Fruit fly (Drosophila melanogaster): ENCODE results near the gene Afti.

Gene Afti

dm6 chr3R:14285059-14285953 lies 41.2 kb downstream of the Afti start (continued):
- TF ChIP-seq Opbp (GFP tag; IDR thresholded peaks at IDR 0.05; ENCODE audit: partially characterized antibody) (no peak), pum (GFP tag; optimal IDR thresholded peaks at IDR 0.05) (no peak), luna (GFP tag; optimal IDR thresholded peaks at IDR 0.05) (no peak), CG16815 (GFP tag; optimal IDR thresholded peaks at IDR 0.05) (no peak), CG8944 (GFP tag; optimal IDR thresholded peaks at IDR 0.05) (no peak), B-H1 (GFP tag; IDR thresholded peaks at IDR 0.05) (no peak), Bgb (GFP tag; IDR thresholded peaks at IDR 0.05; ENCODE audit: partially characterized antibody) (no peak), HLH54F (GFP tag; optimal IDR thresholded peaks at IDR 0.05) (no peak), CG12104 (GFP tag; optimal IDR thresholded peaks at IDR 0.05) (peak; percentile 11), Dip3 (GFP tag; optimal IDR thresholded peaks at IDR 0.05) (no peak), bowl (GFP tag; IDR thresholded peaks at IDR 0.05) (no peak), CG31224 (GFP tag; IDR thresholded peaks at IDR 0.05) (no peak), fd64A (GFP tag; optimal IDR thresholded peaks at IDR 0.05) (no peak), Asciz (GFP tag; optimal IDR thresholded peaks at IDR 0.05) (no peak), CG17802 (tag; optimal IDR thresholded peaks at IDR 0.05) (no peak), pho (GFP tag; optimal IDR thresholded peaks at IDR 0.05) (no peak), GATAe (GFP tag; conservative IDR thresholded peaks at IDR 0.05) (no peak), dm (GFP tag; optimal IDR thresholded peaks at IDR 0.05) (no peak), CG34376 (GFP tag; optimal IDR thresholded peaks at IDR 0.05) (peak; percentile 51), z (GFP tag; IDR thresholded peaks at IDR 0.05) (no peak), az2 (GFP tag; optimal IDR thresholded peaks at IDR 0.05) (peak; percentile 12), CG2199 (GFP tag; IDR thresholded peaks at IDR 0.05) (no peak), HHEX (GFP tag; optimal IDR thresholded peaks at IDR 0.05) (no peak), ewg (GFP tag; optimal IDR thresholded peaks at IDR 0.05) (peak; percentile 3), CG8290 (GFP tag; optimal IDR thresholded peaks at IDR 0.05) (no peak), CG8290 (tag; optimal IDR thresholded peaks at IDR 0.05) (no peak), Six4 (GFP tag; optimal IDR thresholded peaks at IDR 0.05) (no peak), tgo (GFP tag; IDR thresholded peaks at IDR 0.05) (no peak), HmgD (GFP tag; optimal IDR thresholded peaks at IDR 0.05) (no peak), Bdp1 (GFP tag; optimal IDR thresholded peaks at IDR 0.05) (no peak), seq (GFP tag; IDR thresholded peaks at IDR 0.05) (no peak), CG14014 (GFP tag; IDR thresholded peaks at IDR 0.05) (no peak), CG7786 (GFP tag; optimal IDR thresholded peaks at IDR 0.05) (no peak), tx (GFP tag; optimal IDR thresholded peaks at IDR 0.05) (no peak), sug (tag; optimal IDR thresholded peaks at IDR 0.05) (peak; percentile 19), bab2 (GFP tag; optimal IDR thresholded peaks at IDR 0.05) (no peak), CG1832 (GFP tag; optimal IDR thresholded peaks at IDR 0.05) (peak; percentile 0), CG12942 (GFP tag; optimal IDR thresholded peaks at IDR 0.05) (no peak), Atf-2 (GFP tag; optimal IDR thresholded peaks at IDR 0.05) (no peak), vvl (GFP tag; IDR thresholded peaks at IDR 0.05) (no peak), ERR (GFP tag; optimal IDR thresholded peaks at IDR 0.05) (no peak), CG7839 (tag; optimal IDR thresholded peaks at IDR 0.05) (peak; percentile 26), CG18619 (GFP tag; optimal IDR thresholded peaks at IDR 0.05) (no peak), Aef1 (GFP tag; IDR thresholded peaks at IDR 0.05) (no peak), pan (optimal IDR thresholded peaks at IDR 0.05) (no peak), pan (GFP tag; optimal IDR thresholded peaks at IDR 0.05 in 1 of 2, IDR thresholded peaks at IDR 0.05 in 1 of 2) (no peak), CG18599 (GFP tag; optimal IDR thresholded peaks at IDR 0.05) (no peak), stwl (tag; optimal IDR thresholded peaks at IDR 0.05) (no peak), salm (tag; optimal IDR thresholded peaks at IDR 0.05) (peak; percentile 1), CG11247 (GFP tag; IDR thresholded peaks at IDR 0.05) (no peak), cg (GFP tag; optimal IDR thresholded peaks at IDR 0.05) (peak; percentile 46)

Data from whole organism, embryonic.